Fruit fly (Drosophila melanogaster): ENCODE results near the gene ChT.

ChT gene

dm6 chr3R:18719767-18720341, 39.5 kb downstream of the ChT start (continued):
- TF ChIP-seq Usf (GFP tag; optimal IDR thresholded peaks at IDR 0.05) (peak; percentile 29), ap (GFP tag; IDR thresholded peaks at IDR 0.05) (peak; percentile 62; the same call in 1 of the 2 replicates), gt (GFP tag; IDR thresholded peaks at IDR 0.05) (peak; percentile 59), CG4707 (GFP tag; optimal IDR thresholded peaks at IDR 0.05) (peak; percentile 34), Stat92E (GFP tag; optimal IDR thresholded peaks at IDR 0.05) (no peak), CG5180 (GFP tag; optimal IDR thresholded peaks at IDR 0.05) (peak; percentile 87), hkb (optimal IDR thresholded peaks at IDR 0.05) (no peak), hkb (GFP tag; IDR thresholded peaks at IDR 0.05) (peak; percentile 90), dmrt11E (tag; optimal IDR thresholded peaks at IDR 0.05) (peak; percentile 52), CG2889 (GFP tag; IDR thresholded peaks at IDR 0.05) (peak; percentile 69; the same call in 2 of the 3 replicates), Abd-B (GFP tag; optimal IDR thresholded peaks at IDR 0.05) (peak; percentile 81), CG11398 (GFP tag; optimal IDR thresholded peaks at IDR 0.05) (peak; percentile 58), odd (GFP tag; optimal IDR thresholded peaks at IDR 0.05) (peak; percentile 81), vvl (GFP tag; IDR thresholded peaks at IDR 0.05) (peak; percentile 89), bbx (GFP tag; IDR thresholded peaks at IDR 0.05; ENCODE audit: partially characterized antibody) (no peak), her (GFP tag; optimal IDR thresholded peaks at IDR 0.05) (peak; percentile 80), Nf-YC (tag; optimal IDR thresholded peaks at IDR 0.05) (peak; percentile 76), sim (GFP tag; IDR thresholded peaks at IDR 0.05) (peak; percentile 68), dm (GFP tag; optimal IDR thresholded peaks at IDR 0.05) (peak; percentile 59), twi (tag; optimal IDR thresholded peaks at IDR 0.05) (peak; percentile 76), gce (GFP tag; IDR thresholded peaks at IDR 0.05) (peak; percentile 60; the same call in 1 of the 3 replicates), sima (GFP tag; optimal IDR thresholded peaks at IDR 0.05) (peak; percentile 30), Rx (GFP tag; IDR thresholded peaks at IDR 0.05) (peak; percentile 72), Meics (GFP tag; optimal IDR thresholded peaks at IDR 0.05) (peak; percentile 88), pho (GFP tag; optimal IDR thresholded peaks at IDR 0.05) (peak; percentile 82), CG8765 (GFP tag; IDR thresholded peaks at IDR 0.05) (peak; percentile 18; the same call in 1 of the 2 replicates), Doc2 (GFP tag; IDR thresholded peaks at IDR 0.05) (peak; percentile 50; the same call in 1 of the 2 replicates), Doc3 (GFP tag; IDR thresholded peaks at IDR 0.05; ENCODE audit: partially characterized antibody) (no peak), CG4282 (GFP tag; optimal IDR thresholded peaks at IDR 0.05) (peak; percentile 6), Mrtf (GFP tag; IDR thresholded peaks at IDR 0.05) (peak; percentile 84), vfl (GFP tag; optimal IDR thresholded peaks at IDR 0.05) (peak; percentile 76), onecut (GFP tag; IDR thresholded peaks at IDR 0.05) (peak; percentile 82), Hr51 (GFP tag; optimal IDR thresholded peaks at IDR 0.05) (peak; percentile 67 to 89), z (GFP tag; IDR thresholded peaks at IDR 0.05) (no peak), wor (GFP tag; IDR thresholded peaks at IDR 0.05) (peak; percentile 74), Antp (GFP tag; optimal IDR thresholded peaks at IDR 0.05) (peak; percentile 81), lov (optimal IDR thresholded peaks at IDR 0.05) (no peak), lov (GFP tag; IDR thresholded peaks at IDR 0.05) (0 out of 3 replicates have a peak, but pooled peaks have one; percentile 12), CG10147 (GFP tag; optimal IDR thresholded peaks at IDR 0.05) (peak; percentile 91), Hmx (GFP tag; optimal IDR thresholded peaks at IDR 0.05) (peak; percentile 46), CG12391 (tag; optimal IDR thresholded peaks at IDR 0.05) (peak; percentile 87), CG9876 (GFP tag; optimal IDR thresholded peaks at IDR 0.05) (peak; percentile 37), ind (GFP tag; optimal IDR thresholded peaks at IDR 0.05) (peak; percentile 82), CG15514 (GFP tag; optimal IDR thresholded peaks at IDR 0.05) (peak; percentile 77), ken (GFP tag; IDR thresholded peaks at IDR 0.05) (peak; percentile 81), grn (GFP tag; optimal IDR thresholded peaks at IDR 0.05) (peak; percentile 44), gsb-n (tag; optimal IDR thresholded peaks at IDR 0.05) (peak; percentile 74), CG17612 (GFP tag; IDR thresholded peaks at IDR 0.05) (no peak), fd64A (GFP tag; optimal IDR thresholded peaks at IDR 0.05) (peak; percentile 62), CG7271 (tag; optimal IDR thresholded peaks at IDR 0.05) (no peak)
